Worm (Caenorhabditis elegans): Measurements from ENCODE around the gene B0001.5.

The B0001.5 gene

DNA sequence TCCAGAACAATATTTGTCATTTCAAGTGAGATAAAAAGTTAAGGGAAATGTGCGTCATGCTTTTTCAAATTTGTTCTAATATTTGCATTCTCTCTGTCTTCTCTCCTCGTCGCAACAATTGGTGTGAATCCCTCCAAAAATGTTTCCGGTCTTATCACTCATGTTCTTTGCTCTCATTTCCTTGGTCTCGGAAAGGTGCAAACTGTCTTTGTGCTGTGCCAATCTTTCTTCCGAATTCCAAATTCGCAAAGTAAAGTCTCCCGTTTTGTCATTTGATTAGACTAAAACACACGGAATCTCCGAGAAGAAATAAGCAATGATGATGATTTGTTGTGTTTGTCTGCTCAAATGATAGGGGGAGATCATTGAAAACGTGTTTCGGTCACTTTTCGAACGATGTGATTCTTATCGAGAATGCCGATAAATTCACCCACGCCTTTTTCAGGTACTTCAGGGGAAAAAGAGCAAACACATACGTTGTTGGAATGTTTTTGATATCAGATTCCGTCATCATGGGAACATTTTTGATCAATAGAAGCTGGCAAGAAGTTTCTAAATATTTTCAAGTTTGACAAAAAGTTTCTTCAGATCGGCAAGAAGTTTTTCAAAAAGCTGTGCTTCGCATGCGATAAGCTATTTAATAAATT, 22.4 kb upstream of the B0001.5 start:
- no peak for TF ChIP-seq lin-26 (GFP tag; IDR thresholded peaks at IDR 0.05)
- TF ChIP-seq nhr-80 (tag; optimal IDR thresholded peaks at IDR 0.05): peak; percentile 68

DNA sequence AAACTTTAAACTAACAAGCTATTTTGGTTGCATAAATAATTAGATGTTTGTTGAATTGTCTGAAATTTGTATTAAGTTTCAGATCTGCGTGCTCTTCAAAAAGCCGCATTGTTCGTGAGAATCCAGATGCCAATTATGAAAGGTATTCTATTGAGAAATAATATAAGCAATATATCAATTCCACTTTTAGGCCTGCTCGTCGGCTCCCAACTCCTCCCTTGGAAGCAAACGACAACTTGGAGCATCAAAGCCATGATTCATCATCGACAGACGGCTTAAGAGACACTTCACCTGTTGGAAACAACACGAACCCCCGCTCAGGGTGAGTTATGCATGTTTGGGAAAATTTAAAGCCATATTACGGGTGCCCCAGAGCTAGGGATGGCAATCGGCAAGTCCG, 19.6 kb upstream of the B0001.5 start:
- TF ChIP-seq cebp-2 (GFP tag; IDR thresholded peaks at IDR 0.05): 0 out of 2 replicates have a peak, but pooled peaks have one; percentile 50
- no peak for TF ChIP-seq mcd-1 (GFP tag; IDR thresholded peaks at IDR 0.05)

- TF ChIP-seq mes-4 (tag; optimal IDR thresholded peaks at IDR 0.05) (no peak), fkh-3 (tag; optimal IDR thresholded peaks at IDR 0.05) (no peak), unc-62 (GFP tag; optimal IDR thresholded peaks at IDR 0.05) (no peak), D2030.7 (GFP tag; IDR thresholded peaks at IDR 0.05) (no peak), B0019.2 (GFP tag; conservative IDR thresholded peaks at IDR 0.05) (no peak), pbrm-1 (GFP tag; IDR thresholded peaks at IDR 0.05) (no peak), Y53F4B.3 (GFP tag; IDR thresholded peaks at IDR 0.05) (no peak), ztf-6 (GFP tag; IDR thresholded peaks at IDR 0.05) (no peak), rcor-1 (GFP tag; IDR thresholded peaks at IDR 0.05) (no peak), rpc-1 (optimal IDR thresholded peaks at IDR 0.05) (no peak), rpc-1 (tag; optimal IDR thresholded peaks at IDR 0.05) (no peak), sea-2 (GFP tag; IDR thresholded peaks at IDR 0.05) (no peak), pha-4 (tag; optimal IDR thresholded peaks at IDR 0.05) (no peak), B0035.1 (tag; optimal IDR thresholded peaks at IDR 0.05) (no peak), ceh-40 (GFP tag; IDR thresholded peaks at IDR 0.05) (no peak), ztf-22 (GFP tag; optimal IDR thresholded peaks at IDR 0.05) (no peak), hmg-1.2 (GFP tag; IDR thresholded peaks at IDR 0.05) (no peak), atf-7 (tag; optimal IDR thresholded peaks at IDR 0.05) (no peak)
Measured at ce11 chrIV:12160421-12160820, 17.3 kb upstream of the B0001.5 start.

ce11 chrIV:12157915-12158314, 14.8 kb upstream of the B0001.5 start:
- TF ChIP-seq aptf-2 (GFP tag; conservative IDR thresholded peaks at IDR 0.05) (no peak), tbx-9 (tag; optimal IDR thresholded peaks at IDR 0.05; ENCODE audit: borderline replicate concordance) (no peak), ceh-91 (GFP tag; IDR thresholded peaks at IDR 0.05) (no peak), lir-1 (GFP tag; conservative IDR thresholded peaks at IDR 0.05) (no peak), egl-18 (GFP tag; IDR thresholded peaks at IDR 0.05) (no peak), Y79H2A.3 (GFP tag; conservative IDR thresholded peaks at IDR 0.05) (no peak), athp-1 (tag; optimal IDR thresholded peaks at IDR 0.05) (no peak), T26A5.8 (tag; optimal IDR thresholded peaks at IDR 0.05) (no peak), repo-1 (tag; optimal IDR thresholded peaks at IDR 0.05) (no peak), ztf-25 (GFP tag; IDR thresholded peaks at IDR 0.05) (no peak), Y56A3A.18 (GFP tag; IDR thresholded peaks at IDR 0.05) (no peak), die-1 (tag; optimal IDR thresholded peaks at IDR 0.05) (no peak), lin-40 (tag; optimal IDR thresholded peaks at IDR 0.05) (no peak), him-1 (tag; optimal IDR thresholded peaks at IDR 0.05) (no peak), nfyb-1 (GFP tag; IDR thresholded peaks at IDR 0.05) (no peak)

Data from whole organism, young adult.